Fruit fly (Drosophila melanogaster): ENCODE results near the gene CG31272.

The CG31272 gene

dm6 chr3R:10784058-10784499 lies 24.9 kb upstream of the CG31272 start, which contains the start of the genes mRpL37 and Rbp1 (continued):
- peak; percentile 85 for TF ChIP-seq CG32532 (GFP tag; IDR thresholded peaks at IDR 0.05)
- TF ChIP-seq stwl (tag; optimal IDR thresholded peaks at IDR 0.05): peak; percentile 66
- peak; percentile 85 for TF ChIP-seq CG30020 (tag; optimal IDR thresholded peaks at IDR 0.05)
- peak; percentile 1 for TF ChIP-seq CG34376 (GFP tag; optimal IDR thresholded peaks at IDR 0.05)
- no peak for TF ChIP-seq Optix (GFP tag; IDR thresholded peaks at IDR 0.05)
- peak; percentile 63 for TF ChIP-seq CG18476 (GFP tag; optimal IDR thresholded peaks at IDR 0.05)
- TF ChIP-seq Hey (tag; optimal IDR thresholded peaks at IDR 0.05): no peak
- peak; percentile 80 for TF ChIP-seq Rfx (GFP tag; IDR thresholded peaks at IDR 0.05)
- no peak for TF ChIP-seq bigmax (GFP tag; optimal IDR thresholded peaks at IDR 0.05)
- TF ChIP-seq CG14441 (GFP tag; IDR thresholded peaks at IDR 0.05): peak; percentile 56; the same call in 1 of the 2 replicates
- peak; percentile 80 for TF ChIP-seq Hsf (GFP tag; optimal IDR thresholded peaks at IDR 0.05)
- TF ChIP-seq zfh1 (GFP tag; IDR thresholded peaks at IDR 0.05): peak; percentile 41; the same call in 1 of the 3 replicates
- no peak for TF ChIP-seq Eip74EF (GFP tag; optimal IDR thresholded peaks at IDR 0.05)
- TF ChIP-seq CG4730 (GFP tag; IDR thresholded peaks at IDR 0.05): peak; percentile 69
- peak in 1 of 2 experiments; percentile 40 for TF ChIP-seq crp (GFP tag; optimal IDR thresholded peaks at IDR 0.05)
- TF ChIP-seq shn (GFP tag; optimal IDR thresholded peaks at IDR 0.05): peak; percentile 37
- TF ChIP-seq Dll (GFP tag; IDR thresholded peaks at IDR 0.05; ENCODE audit: partially characterized antibody): peak; percentile 97
- peak; percentile 88 for TF ChIP-seq trem (tag; optimal IDR thresholded peaks at IDR 0.05)
- peak; percentile 91 for TF ChIP-seq MBD-R2 (GFP tag; IDR thresholded peaks at IDR 0.05)
- no peak for TF ChIP-seq tup (GFP tag; optimal IDR thresholded peaks at IDR 0.05)
- TF ChIP-seq CG15514 (GFP tag; optimal IDR thresholded peaks at IDR 0.05): peak; percentile 53
- TF ChIP-seq ase (GFP tag; IDR thresholded peaks at IDR 0.05): peak; percentile 27; the same call in 1 of the 3 replicates
- no peak for TF ChIP-seq nau (GFP tag; optimal IDR thresholded peaks at IDR 0.05)
- TF ChIP-seq phol (tag; optimal IDR thresholded peaks at IDR 0.05): peak; percentile 89
- peak; percentile 86 for TF ChIP-seq sna (GFP tag; IDR thresholded peaks at IDR 0.05; ENCODE audit: partially characterized antibody)
- peak; percentile 55 for TF ChIP-seq vfl (GFP tag; optimal IDR thresholded peaks at IDR 0.05)
- TF ChIP-seq CG14667 (GFP tag; IDR thresholded peaks at IDR 0.05): peak; percentile 48
- TF ChIP-seq CG13775 (GFP tag; optimal IDR thresholded peaks at IDR 0.05): peak; percentile 82
- no peak for TF ChIP-seq CG42726 (GFP tag; IDR thresholded peaks at IDR 0.05; ENCODE audit: partially characterized antibody)
- peak; percentile 88 for TF ChIP-seq Aef1 (GFP tag; IDR thresholded peaks at IDR 0.05)
- TF ChIP-seq prd (optimal IDR thresholded peaks at IDR 0.05): no peak
- TF ChIP-seq prd (GFP tag; IDR thresholded peaks at IDR 0.05): peak; percentile 90
- peak; percentile 47 for TF ChIP-seq CG13296 (GFP tag; optimal IDR thresholded peaks at IDR 0.05)
- TF ChIP-seq CG9932 (GFP tag; IDR thresholded peaks at IDR 0.05): peak; percentile 91
- peak; percentile 60 for TF ChIP-seq bab2 (GFP tag; optimal IDR thresholded peaks at IDR 0.05)
- no peak for TF ChIP-seq CG10274 (GFP tag; optimal IDR thresholded peaks at IDR 0.05)
- peak; percentile 55 for TF ChIP-seq CG18011 (GFP tag; optimal IDR thresholded peaks at IDR 0.05)
- peak; percentile 21 for TF ChIP-seq slp2 (GFP tag; optimal IDR thresholded peaks at IDR 0.05)
- TF ChIP-seq CG12942 (GFP tag; optimal IDR thresholded peaks at IDR 0.05): peak; percentile 75
- TF ChIP-seq Ravus (GFP tag; IDR thresholded peaks at IDR 0.05): no peak; the same call in 1 of the 2 replicates
- peak; percentile 84 for TF ChIP-seq CG4617 (GFP tag; optimal IDR thresholded peaks at IDR 0.05; ENCODE audit: borderline replicate concordance)
- TF ChIP-seq CG6765 (GFP tag; optimal IDR thresholded peaks at IDR 0.05): peak; percentile 29
- peak; percentile 67 for TF ChIP-seq zfh2 (GFP tag; optimal IDR thresholded peaks at IDR 0.05)
- TF ChIP-seq lab (GFP tag; optimal IDR thresholded peaks at IDR 0.05): no peak
- TF ChIP-seq chif (GFP tag; optimal IDR thresholded peaks at IDR 0.05): peak; percentile 18 to 53
- no peak for TF ChIP-seq Oaz (GFP tag; IDR thresholded peaks at IDR 0.05)
- peak; percentile 90 for TF ChIP-seq HLH4C (GFP tag; IDR thresholded peaks at IDR 0.05; ENCODE audit: partially characterized antibody)
- TF ChIP-seq CG17359 (tag; optimal IDR thresholded peaks at IDR 0.05): peak; percentile 50
- no peak for TF ChIP-seq CG31388 (GFP tag; optimal IDR thresholded peaks at IDR 0.05)
- TF ChIP-seq CG3847 (GFP tag; IDR thresholded peaks at IDR 0.05): peak; percentile 85

All from whole organism, embryonic.